Fruit fly (Drosophila melanogaster) whole organism, embryonic: ENCODE results near the gene CG34148.

ENCODE experiments used
- Ada2b ChIP-seq: fragments of 200-800 bp; sonication (Bioruptor generic); IDR thresholded peaks from 2 replicates; pipeline ENCODE4 v1.3.6; 2022; ENCODE audit warnings: missing biosample characterization, missing genetic modification characterization
- Awh ChIP-seq: fragments of 200-800 bp; sonication (Bioruptor generic); IDR thresholded peaks from 2 replicates; pipeline ENCODE4, ENCODE4 v1.3.6; 2022; ENCODE audit warnings: missing biosample characterization, missing genetic modification characterization
- CG10209 ChIP-seq: fragments of 200-800 bp; sonication (Bioruptor generic); optimal IDR thresholded peaks from 3 replicates; lab custom pipeline; 2017; ENCODE audit warnings: missing biosample characterization, mild to moderate bottlenecking, missing genetic modification characterization, missing genetic modification reagents
- CG11695 ChIP-seq: fragments of 200-800 bp; sonication (Bioruptor generic); IDR thresholded peaks from 3 replicates; pipeline ENCODE4 v1.3.6; 2022; ENCODE audit warnings: missing biosample characterization, missing genetic modification characterization
- CG1233 ChIP-seq: fragments of 200-800 bp; sonication (Bioruptor generic); optimal IDR thresholded peaks from 4 replicates; lab custom pipeline; 2018; ENCODE audit warnings: missing biosample characterization, mild to moderate bottlenecking, missing genetic modification characterization
- CG13123 ChIP-seq: fragments of 200-800 bp; sonication (Bioruptor generic); optimal IDR thresholded peaks from 2 replicates; lab custom pipeline; 2016; ENCODE audit warnings: missing biosample characterization, missing genetic modification characterization
- CG13296 ChIP-seq: fragments of 200-800 bp; sonication (Bioruptor generic); optimal IDR thresholded peaks from 3 replicates; lab custom pipeline; 2018; ENCODE audit warnings: missing biosample characterization, mild to moderate bottlenecking, missing genetic modification characterization
- CG14710 ChIP-seq: fragments of 200-800 bp; sonication (Bioruptor generic); optimal IDR thresholded peaks from 3 replicates; lab custom pipeline; 2019; ENCODE audit warnings: missing biosample characterization, mild to moderate bottlenecking, missing genetic modification characterization, moderate library complexity
- CG14965 ChIP-seq: fragments of 200-800 bp; sonication (Bioruptor generic); optimal IDR thresholded peaks from 2 replicates; lab custom pipeline; 2016; ENCODE audit warnings: missing biosample characterization, missing genetic modification characterization, borderline replicate concordance
- CG16779 ChIP-seq: fragments of 200-800 bp; sonication (Bioruptor generic); IDR thresholded peaks from 2 replicates; pipeline ENCODE4 v1.3.6; 2022; ENCODE audit warnings: missing biosample characterization, missing genetic modification characterization
- CG43689 ChIP-seq: fragments of 200-800 bp; sonication (Bioruptor generic); IDR thresholded peaks from 2 replicates; pipeline ENCODE4 v1.3.6; 2022; ENCODE audit warnings: missing biosample characterization, missing genetic modification characterization
- CG6689 ChIP-seq: fragments of 200-800 bp; sonication (Bioruptor generic); IDR thresholded peaks from 2 replicates; pipeline ENCODE4 v1.3.6; 2022; ENCODE audit warnings: missing biosample characterization, missing genetic modification characterization
- CG7556 ChIP-seq: fragments of 200-800 bp; sonication (Bioruptor generic); optimal IDR thresholded peaks from 2 replicates; lab custom pipeline; 2017; ENCODE audit warnings: missing biosample characterization, mild to moderate bottlenecking, missing genetic modification characterization
- CG8765 ChIP-seq: fragments of 200-800 bp; sonication (Bioruptor generic); IDR thresholded peaks from 2 replicates; pipeline ENCODE4 v1.3.6; 2022; ENCODE audit warnings: missing biosample characterization, missing genetic modification characterization
- CG9817 ChIP-seq: fragments of 200-800 bp; sonication (Bioruptor generic); optimal IDR thresholded peaks from 2 replicates; lab custom pipeline; 2018; ENCODE audit warnings: missing biosample characterization, mild to moderate bottlenecking, missing genetic modification characterization, moderate library complexity
- CTCF ChIP-seq: fragments of 200-800 bp; sonication (Bioruptor generic); optimal IDR thresholded peaks from 2 replicates; lab custom pipeline; 2017; ENCODE audit warnings: missing biosample characterization, mild to moderate bottlenecking, missing genetic modification characterization, moderate library complexity
- Dbx ChIP-seq: fragments of 200-800 bp; sonication (Bioruptor generic); IDR thresholded peaks from 3 replicates; pipeline ENCODE4 v1.3.6; 2022; ENCODE audit warnings: missing biosample characterization, missing genetic modification characterization
- Dip3 ChIP-seq: fragments of 200-800 bp; sonication (Bioruptor generic); optimal IDR thresholded peaks from 3 replicates; lab custom pipeline; 2016; ENCODE audit warnings: missing biosample characterization, missing genetic modification characterization
- Doc2 ChIP-seq: fragments of 200-800 bp; sonication (Bioruptor generic); IDR thresholded peaks from 2 replicates; pipeline ENCODE4 v1.3.6; 2022; ENCODE audit warnings: missing biosample characterization, missing genetic modification characterization
- Dref ChIP-seq: fragments of 200-800 bp; sonication (Bioruptor generic); IDR thresholded peaks from 2 replicates; pipeline ENCODE4 v1.3.6; 2022; ENCODE audit warnings: missing biosample characterization, missing genetic modification characterization
- Kr ChIP-seq: fragments of 200-800 bp; sonication (Bioruptor generic); optimal IDR thresholded peaks from 2 replicates; lab custom pipeline; 2017; ENCODE audit warnings: missing biosample characterization, mild to moderate bottlenecking, missing genetic modification characterization
- Lhr ChIP-seq: fragments of 200-800 bp; sonication (Bioruptor generic); optimal IDR thresholded peaks from 3 replicates; lab custom pipeline; 2017; ENCODE audit warnings: mild to moderate bottlenecking, missing biosample characterization, missing genetic modification reagents, missing genetic modification characterization
- MTF-1 ChIP-seq: fragments of 200-800 bp; sonication (Bioruptor generic); optimal IDR thresholded peaks from 2 replicates; lab custom pipeline; 2018; ENCODE audit warnings: missing biosample characterization, mild to moderate bottlenecking, missing genetic modification characterization, borderline replicate concordance
- Med ChIP-seq: fragments of 200-800 bp; sonication (Bioruptor generic); peaks from one replicate; lab custom pipeline; 2016; ENCODE audit warnings: missing biosample characterization, missing genetic modification characterization, mild to moderate bottlenecking, inconsistent platforms, moderate library complexity
- Ravus ChIP-seq: fragments of 200-800 bp; sonication (Bioruptor generic); IDR thresholded peaks from 2 replicates; pipeline ENCODE4 v1.3.6; 2022; ENCODE audit warnings: missing biosample characterization, missing genetic modification characterization
- Rfx ChIP-seq: fragments of 200-800 bp; sonication (Bioruptor generic); IDR thresholded peaks from 2 replicates; pipeline ENCODE4 v1.3.6; 2022; ENCODE audit warnings: missing biosample characterization, missing genetic modification characterization
- ato ChIP-seq: fragments of 200-800 bp; sonication (Bioruptor generic); IDR thresholded peaks from 2 replicates; pipeline ENCODE4 v1.3.6; 2022; ENCODE audit warnings: missing biosample characterization, missing genetic modification characterization; ENCODE audit not compliant: partially characterized antibody
- br ChIP-seq: fragments of >200 bp; optimal IDR thresholded peaks from 2 replicates; lab custom pipeline; 2017
- chm ChIP-seq: fragments of 200-800 bp; sonication (Bioruptor generic); IDR thresholded peaks from 2 replicates; pipeline ENCODE4 v1.3.6; 2022; ENCODE audit warnings: missing biosample characterization, missing genetic modification characterization
- corto ChIP-seq: fragments of 200-800 bp; sonication (Bioruptor generic); optimal IDR thresholded peaks from 2 replicates; lab custom pipeline; 2016; ENCODE audit warnings: missing biosample characterization, mild to moderate bottlenecking, missing genetic modification characterization, moderate library complexity
- croc ChIP-seq: fragments of 200-800 bp; sonication (Bioruptor generic); conservative IDR thresholded peaks from 3 replicates; pipeline ENCODE4 v1.3.6; 2022; ENCODE audit warnings: missing biosample characterization, missing genetic modification characterization
- danr ChIP-seq: fragments of 200-800 bp; sonication (Bioruptor generic); IDR thresholded peaks from 2 replicates; pipeline ENCODE4 v1.3.6; 2022; ENCODE audit warnings: missing biosample characterization, missing genetic modification characterization
- dmrt11E ChIP-seq: fragments of 200-800 bp; sonication (Bioruptor generic); optimal IDR thresholded peaks from 3 replicates; lab custom pipeline; 2018; ENCODE audit warnings: missing biosample characterization, mild to moderate bottlenecking, missing genetic modification characterization, moderate library complexity
- ewg ChIP-seq: fragments of 200-800 bp; sonication (Bioruptor generic); optimal IDR thresholded peaks from 3 replicates; lab custom pipeline; 2017; ENCODE audit warnings: mild to moderate bottlenecking, missing biosample characterization, missing genetic modification reagents, missing genetic modification characterization
- fd64A ChIP-seq: fragments of 200-800 bp; sonication (Bioruptor generic); optimal IDR thresholded peaks from 3 replicates; lab custom pipeline; 2018; ENCODE audit warnings: missing biosample characterization, mild to moderate bottlenecking, missing genetic modification characterization
- fru ChIP-seq: fragments of >200 bp; optimal IDR thresholded peaks from 2 replicates; lab custom pipeline; 2017
- gro ChIP-seq: fragments of 200-800 bp; sonication (Bioruptor generic); optimal IDR thresholded peaks from 2 replicates; lab custom pipeline; 2016; ENCODE audit warnings: missing biosample characterization, missing genetic modification characterization
- h ChIP-seq: fragments of >200 bp; optimal IDR thresholded peaks from 2 replicates; lab custom pipeline; 2017
- ken ChIP-seq: fragments of 200-800 bp; sonication (Bioruptor generic); IDR thresholded peaks from 3 replicates; pipeline ENCODE4 v1.3.6; 2022; ENCODE audit warnings: missing biosample characterization, missing genetic modification characterization
- knrl ChIP-seq: fragments of 200-800 bp; sonication (Bioruptor generic); IDR thresholded peaks from 3 replicates; pipeline ENCODE4 v1.3.6; 2022; ENCODE audit warnings: missing biosample characterization, missing genetic modification characterization; ENCODE audit not compliant: partially characterized antibody
- lab ChIP-seq: fragments of 200-800 bp; sonication (Bioruptor generic); optimal IDR thresholded peaks from 3 replicates; lab custom pipeline; 2017; ENCODE audit warnings: missing biosample characterization, missing genetic modification characterization, mild to moderate bottlenecking, moderate library complexity, missing genetic modification reagents
- lbe ChIP-seq: fragments of 200-800 bp; sonication (Bioruptor generic); optimal IDR thresholded peaks from 2 replicates; lab custom pipeline; 2016; ENCODE audit warnings: missing biosample characterization, mild to moderate bottlenecking, missing genetic modification characterization
- mam ChIP-seq: fragments of 200-800 bp; sonication (Bioruptor generic); optimal IDR thresholded peaks from 3 replicates; lab custom pipeline; 2016; ENCODE audit warnings: missing biosample characterization, missing genetic modification characterization
- nerfin-2 ChIP-seq: fragments of 200-800 bp; sonication (Bioruptor generic); IDR thresholded peaks from 2 replicates; pipeline ENCODE4 v1.3.6; 2022; ENCODE audit warnings: missing biosample characterization, missing genetic modification characterization; ENCODE audit not compliant: partially characterized antibody
- pzg ChIP-seq: fragments of 200-800 bp; sonication (Bioruptor generic); optimal IDR thresholded peaks from 3 replicates; lab custom pipeline; 2018; ENCODE audit warnings: missing biosample characterization, mild to moderate bottlenecking, missing genetic modification characterization, moderate library complexity
- sens ChIP-seq: fragments of 200-800 bp; sonication (Bioruptor generic); peaks from one replicate; lab custom pipeline; 2016; ENCODE audit warnings: missing biosample characterization, missing genetic modification characterization
- sim ChIP-seq: fragments of 200-800 bp; sonication (Bioruptor generic); IDR thresholded peaks from 2 replicates; pipeline ENCODE4 v1.3.6; 2022; ENCODE audit warnings: missing biosample characterization, missing genetic modification characterization
- sna ChIP-seq: fragments of 200-800 bp; sonication (Bioruptor generic); IDR thresholded peaks from 2 replicates; pipeline ENCODE4 v1.3.6; 2022; ENCODE audit warnings: missing biosample characterization, missing genetic modification characterization; ENCODE audit not compliant: partially characterized antibody
- tgo ChIP-seq: fragments of 200-800 bp; sonication (Bioruptor generic); IDR thresholded peaks from 3 replicates; pipeline ENCODE4 v1.3.6; 2022; ENCODE audit warnings: missing biosample characterization, missing genetic modification characterization
- tna ChIP-seq: fragments of 200-800 bp; sonication (Bioruptor generic); IDR thresholded peaks from 2 replicates; pipeline ENCODE4 v1.3.6; 2022; ENCODE audit warnings: missing biosample characterization, missing genetic modification characterization; ENCODE audit not compliant: partially characterized antibody
- vfl ChIP-seq: fragments of 200-800 bp; sonication (Bioruptor generic); optimal IDR thresholded peaks from 2 replicates; lab custom pipeline; 2016; ENCODE audit warnings: missing biosample characterization, missing genetic modification characterization
- zf30C ChIP-seq: fragments of 200-800 bp; sonication (Bioruptor generic); optimal IDR thresholded peaks from 3 replicates; lab custom pipeline; 2018; ENCODE audit warnings: missing biosample characterization, mild to moderate bottlenecking, missing genetic modification characterization
- zfh1 ChIP-seq: fragments of 200-800 bp; sonication (Bioruptor generic); IDR thresholded peaks from 3 replicates; pipeline ENCODE4 v1.3.6; 2022; ENCODE audit warnings: missing biosample characterization, missing genetic modification characterization

CG34148 gene

DNA sequence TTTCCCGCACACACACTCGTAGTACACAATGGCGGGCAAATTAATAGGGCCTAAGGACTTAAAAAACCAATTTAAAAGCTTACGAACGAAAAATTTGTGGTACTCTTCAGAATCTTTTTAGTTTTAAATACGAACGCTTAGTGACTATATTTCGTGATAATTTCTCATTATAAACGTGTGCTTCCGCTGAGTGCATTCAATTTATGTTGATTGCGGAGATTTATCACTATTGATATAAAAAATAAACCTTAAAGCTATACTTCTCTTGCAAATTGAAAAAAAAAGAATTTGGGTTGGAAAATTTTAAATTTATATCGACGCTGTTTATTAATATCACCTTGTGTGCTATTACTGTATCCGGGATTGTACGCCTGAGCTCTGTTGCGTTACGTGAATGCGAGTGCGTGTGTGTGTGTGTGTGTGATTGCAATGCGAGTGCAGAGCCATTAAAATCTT, 29.5 kb downstream of the CG34148 start (continued):
- TF ChIP-seq Dip3 (GFP tag; lab: Kevin White, UChicago) (peak; percentile 32), ken (no peak), CTCF (peak; percentile 37), CG14710 (tag; lab: Kevin White, UChicago) (peak; percentile 85), fd64A (GFP tag; lab: Kevin White, UChicago) (no peak), CG6689 (GFP tag; lab: Robert Waterston, UW) (peak; percentile 79), Med (peak; percentile 87), ato (no peak), dmrt11E (tag; lab: Kevin White, UChicago) (peak; percentile 82), Ada2b (GFP tag; lab: Robert Waterston, UW) (peak; percentile 59), zfh1 (GFP tag; lab: Robert Waterston, UW) (peak; percentile 69), sim (GFP tag; lab: Robert Waterston, UW) (peak; percentile 51), CG43689 (no peak), CG1233 (GFP tag; lab: Kevin White, UChicago) (peak; percentile 76), br (lab: Kevin White, UChicago) (no peak), Lhr (GFP tag; lab: Kevin White, UChicago) (peak; percentile 35), Awh (GFP tag; lab: Robert Waterston, UW) (no peak), tna (GFP tag; lab: Robert Waterston, UW) (no peak), lbe (GFP tag; lab: Kevin White, UChicago) (peak; percentile 89), fru (lab: Kevin White, UChicago) (no peak), CG16779 (GFP tag; lab: Robert Waterston, UW) (no peak), Dref (GFP tag; lab: Robert Waterston, UW) (no peak), CG10209 (peak; percentile 55), Rfx (GFP tag; lab: Robert Waterston, UW) (no peak; the same call in 1 of the 2 replicates), danr (GFP tag; lab: Robert Waterston, UW) (no peak), CG7556 (GFP tag; lab: Kevin White, UChicago) (peak; percentile 84), chm (GFP tag; lab: Robert Waterston, UW) (no peak), gro (GFP tag; lab: Kevin White, UChicago) (no peak), CG13123 (GFP tag; lab: Kevin White, UChicago) (peak; percentile 28), MTF-1 (GFP tag; lab: Kevin White, UChicago) (peak; percentile 58), vfl (peak; percentile 52), sna (no peak), Ravus (GFP tag; lab: Robert Waterston, UW) (no peak), zf30C (no peak), corto (GFP tag; lab: Kevin White, UChicago) (peak; percentile 90), CG8765 (GFP tag; lab: Robert Waterston, UW) (no peak), CG11695 (GFP tag; lab: Robert Waterston, UW) (peak; percentile 74; the same call in 2 of the 3 replicates), Kr (no peak), h (lab: Kevin White, UChicago) (no peak), CG14965 (GFP tag; lab: Kevin White, UChicago) (peak; percentile 1), pzg (GFP tag; lab: Kevin White, UChicago) (no peak), mam (GFP tag; lab: Kevin White, UChicago) (peak; percentile 42), CG9817 (peak; percentile 31), nerfin-2 (GFP tag; lab: Robert Waterston, UW) (no peak), knrl (GFP tag; lab: Robert Waterston, UW) (no peak), croc (GFP tag; lab: Robert Waterston, UW) (peak; percentile 32; the same call in 1 of the 3 replicates), Doc2 (GFP tag; lab: Robert Waterston, UW) (no peak), tgo (peak; percentile 59; the same call in 2 of the 3 replicates), sens (GFP tag; lab: Kevin White, UChicago) (peak; percentile 97), lab (GFP tag; lab: Kevin White, UChicago) (peak; percentile 72), CG13296 (GFP tag; lab: Kevin White, UChicago) (peak; percentile 44), Dbx (GFP tag; lab: Robert Waterston, UW) (no peak), ewg (GFP tag; lab: Kevin White, UChicago) (peak; percentile 42)
